Fruit fly (Drosophila melanogaster) whole organism: ENCODE measurements around the gene CG17672.

Experiments
- Dll ChIP-seq: fragments of >200 bp; optimal IDR thresholded peaks from 2 replicates; lab custom pipeline; 2017
- EcR ChIP-seq, 2 experiments: fragments of >200 bp; optimal IDR thresholded peaks; 2 replicates each; lab custom pipeline; 2017; ENCODE audit warnings: missing biosample characterization in 2 of 2, missing genetic modification characterization in 2 of 2, missing genetic modification reagents in 2 of 2
- pan ChIP-seq: fragments of >200 bp; optimal IDR thresholded peaks from 2 replicates; lab custom pipeline; 2017
- psq ChIP-seq: fragments of >200 bp; optimal IDR thresholded peaks from 2 replicates; lab custom pipeline; 2017
- usp ChIP-seq: fragments of >200 bp; optimal IDR thresholded peaks from 2 replicates; lab custom pipeline; 2017; ENCODE audit warnings: missing biosample characterization, missing genetic modification characterization, mixed read lengths

- TF ChIP-seq psq (lab: Kevin White, UChicago) (no peak), Dll (lab: Kevin White, UChicago) (no peak), EcR (GFP tag; optimal IDR thresholded peaks at IDR 0.05; lab: Kevin White, UChicago) (no peak), pan (lab: Kevin White, UChicago) (no peak), usp (GFP tag; lab: Kevin White, UChicago) (no peak)
Measured at dm6 chr3L:13026337-13026736, 2.4 kb upstream of the CG17672 start, which contains the start of gene Zmynd10.
